Fruit fly (Drosophila melanogaster): ENCODE data around the gene Prosalpha4.

The Prosalpha4 gene

dm6 chrX:16286083-16286666 is 10.1 kb downstream of the Prosalpha4 start, which contains the start of gene UQCR-14 (continued):
- TF ChIP-seq CG14965 (GFP tag; optimal IDR thresholded peaks at IDR 0.05; ENCODE audit: borderline replicate concordance) = no peak
- no peak for TF ChIP-seq da (GFP tag; optimal IDR thresholded peaks at IDR 0.05)
- TF ChIP-seq Taf1 (GFP tag; IDR thresholded peaks at IDR 0.05) = no peak
- peak; percentile 25 for TF ChIP-seq CG34376 (GFP tag; optimal IDR thresholded peaks at IDR 0.05)
- no peak for TF ChIP-seq CG8478 (optimal IDR thresholded peaks at IDR 0.05)
- peak; percentile 74 for TF ChIP-seq row (GFP tag; IDR thresholded peaks at IDR 0.05)
- no peak for TF ChIP-seq Hey (tag; optimal IDR thresholded peaks at IDR 0.05)
- no peak for TF ChIP-seq Ssrp (tag; optimal IDR thresholded peaks at IDR 0.05)
- TF ChIP-seq dpn (GFP tag; optimal IDR thresholded peaks at IDR 0.05) = peak; percentile 18 to 47
- no peak for TF ChIP-seq HHEX (GFP tag; optimal IDR thresholded peaks at IDR 0.05)
- no peak for TF ChIP-seq CG10431 (GFP tag; optimal IDR thresholded peaks at IDR 0.05)
- no peak for TF ChIP-seq usp (GFP tag; optimal IDR thresholded peaks at IDR 0.05)
- no peak for TF ChIP-seq Bdp1 (GFP tag; optimal IDR thresholded peaks at IDR 0.05)
- no peak for TF ChIP-seq MTF-1 (GFP tag; optimal IDR thresholded peaks at IDR 0.05; ENCODE audit: borderline replicate concordance)
- TF ChIP-seq pnt (GFP tag; optimal IDR thresholded peaks at IDR 0.05) = no peak
- no peak for TF ChIP-seq maf-S (GFP tag; optimal IDR thresholded peaks at IDR 0.05)
- TF ChIP-seq Hand (GFP tag; optimal IDR thresholded peaks at IDR 0.05) = no peak
- no peak for TF ChIP-seq HmgD (GFP tag; optimal IDR thresholded peaks at IDR 0.05)
- TF ChIP-seq ssp (GFP tag; IDR thresholded peaks at IDR 0.05) = peak; percentile 44
- TF ChIP-seq CG17568 (GFP tag; optimal IDR thresholded peaks at IDR 0.05) = no peak
- TF ChIP-seq sug (tag; optimal IDR thresholded peaks at IDR 0.05) = peak; percentile 47
- TF ChIP-seq Dbx (GFP tag; IDR thresholded peaks at IDR 0.05) = peak; percentile 66
- peak; percentile 24 for TF ChIP-seq Fer3 (tag; optimal IDR thresholded peaks at IDR 0.05)
- no peak for TF ChIP-seq Trl (optimal IDR thresholded peaks at IDR 0.05)
- no peak for TF ChIP-seq Trl (GFP tag; optimal IDR thresholded peaks at IDR 0.05)
- peak; percentile 33 for TF ChIP-seq CG8924 (tag; optimal IDR thresholded peaks at IDR 0.05)
- TF ChIP-seq CG3847 (GFP tag; IDR thresholded peaks at IDR 0.05) = peak; percentile 53
- no peak for TF ChIP-seq gce (GFP tag; IDR thresholded peaks at IDR 0.05)
- peak; percentile 12 for TF ChIP-seq CG18764 (GFP tag; optimal IDR thresholded peaks at IDR 0.05)
- no peak for TF ChIP-seq CG4328 (GFP tag; optimal IDR thresholded peaks at IDR 0.05)
- TF ChIP-seq Optix (GFP tag; IDR thresholded peaks at IDR 0.05) = no peak
- peak; percentile 53 for TF ChIP-seq CG12391 (tag; optimal IDR thresholded peaks at IDR 0.05)
- no peak for TF ChIP-seq Abd-B (GFP tag; optimal IDR thresholded peaks at IDR 0.05)
- no peak for TF ChIP-seq CG6654 (GFP tag; optimal IDR thresholded peaks at IDR 0.05)
- TF ChIP-seq sim (GFP tag; IDR thresholded peaks at IDR 0.05) = no peak
- TF ChIP-seq Awh (GFP tag; IDR thresholded peaks at IDR 0.05) = no peak
- TF ChIP-seq pho (GFP tag; optimal IDR thresholded peaks at IDR 0.05) = peak; percentile 8
- TF ChIP-seq CG7987 (GFP tag; optimal IDR thresholded peaks at IDR 0.05) = peak; percentile 3
- TF ChIP-seq fd102C (GFP tag; optimal IDR thresholded peaks at IDR 0.05) = no peak
- TF ChIP-seq HLH3B (GFP tag; IDR thresholded peaks at IDR 0.05) = no peak
- TF ChIP-seq HLH4C (GFP tag; IDR thresholded peaks at IDR 0.05; ENCODE audit: partially characterized antibody) = peak; percentile 96
- no peak for TF ChIP-seq CG15479 (GFP tag; optimal IDR thresholded peaks at IDR 0.05)
- TF ChIP-seq oc (tag; optimal IDR thresholded peaks at IDR 0.05) = no peak
- TF ChIP-seq CG15514 (GFP tag; optimal IDR thresholded peaks at IDR 0.05) = peak; percentile 86
- TF ChIP-seq CG14441 (GFP tag; IDR thresholded peaks at IDR 0.05) = no peak
- TF ChIP-seq TFAM (GFP tag; optimal IDR thresholded peaks at IDR 0.05) = no peak
- no peak for TF ChIP-seq CG8388 (GFP tag; optimal IDR thresholded peaks at IDR 0.05)
- TF ChIP-seq eve (GFP tag; optimal IDR thresholded peaks at IDR 0.05) = no peak
- TF ChIP-seq exex (tag; optimal IDR thresholded peaks at IDR 0.05) = no peak
- TF ChIP-seq Fer2 (tag; optimal IDR thresholded peaks at IDR 0.05) = no peak
- TF ChIP-seq CG8290 (GFP tag; optimal IDR thresholded peaks at IDR 0.05) = peak; percentile 29
- peak in 1 of 2 experiments; percentile 78 for TF ChIP-seq CG8290 (tag; optimal IDR thresholded peaks at IDR 0.05)
